Fruit fly (Drosophila melanogaster) whole organism, pupa: Measurements from ENCODE around the gene Ubx.

Source experiments
- CG15710 ChIP-seq: fragments of 200-800 bp; sonication (Bioruptor generic); optimal IDR thresholded peaks from 2 replicates; lab custom pipeline; 2018; ENCODE audit warnings: missing biosample characterization, mild to moderate bottlenecking, missing genetic modification characterization, moderate library complexity
- CG32121 ChIP-seq: fragments of 200-800 bp; sonication (Bioruptor generic); IDR thresholded peaks from 2 replicates; pipeline ENCODE4 v1.3.6; 2022; ENCODE audit warnings: missing biosample characterization, missing genetic modification characterization
- CG34367 ChIP-seq: fragments of 200-800 bp; sonication (Bioruptor generic); optimal IDR thresholded peaks from 2 replicates; lab custom pipeline; 2018; ENCODE audit warnings: missing biosample characterization, mild to moderate bottlenecking, missing genetic modification characterization
- Ets98B ChIP-seq: fragments of 200-800 bp; sonication (Bioruptor generic); IDR thresholded peaks from 2 replicates; pipeline ENCODE4 v1.3.6; 2022; ENCODE audit warnings: missing biosample characterization, missing genetic modification characterization
- Pif1A ChIP-seq: fragments of 200-800 bp; sonication (Bioruptor generic); optimal IDR thresholded peaks from 3 replicates; lab custom pipeline; 2016; ENCODE audit warnings: missing biosample characterization, missing genetic modification characterization
- Pif1B ChIP-seq: fragments of 200-800 bp; sonication (Bioruptor generic); optimal IDR thresholded peaks from 3 replicates; lab custom pipeline; 2016; ENCODE audit warnings: missing biosample characterization, missing genetic modification characterization
- Snoo ChIP-seq: fragments of 200-800 bp; sonication (Bioruptor generic); optimal IDR thresholded peaks from 3 replicates; lab custom pipeline; 2017; ENCODE audit warnings: missing biosample characterization, mild to moderate bottlenecking, missing genetic modification characterization, inconsistent platforms
- gl ChIP-seq: fragments of 200-800 bp; sonication (Bioruptor generic); optimal IDR thresholded peaks from 2 replicates; lab custom pipeline; 2018; ENCODE audit warnings: missing biosample characterization, mild to moderate bottlenecking, missing genetic modification characterization

dm6 chr3R:16677934-16678333, 56.3 kb downstream of the Ubx start:
- TF ChIP-seq Snoo (tag; lab: Kevin White, UChicago), result no peak
- no peak for TF ChIP-seq Ets98B (GFP tag; lab: Robert Waterston, UW)
- TF ChIP-seq CG32121 (GFP tag; lab: Robert Waterston, UW), result no peak
- TF ChIP-seq CG15710 (tag; lab: Kevin White, UChicago), result no peak
- no peak for TF ChIP-seq Pif1A
- TF ChIP-seq CG34367 (tag; lab: Kevin White, UChicago), result no peak
- no peak for TF ChIP-seq gl (tag; lab: Kevin White, UChicago)
- no peak for TF ChIP-seq Pif1B
